Fruit fly (Drosophila melanogaster): ENCODE results near the gene Srp54.

Srp54 gene

DNA sequence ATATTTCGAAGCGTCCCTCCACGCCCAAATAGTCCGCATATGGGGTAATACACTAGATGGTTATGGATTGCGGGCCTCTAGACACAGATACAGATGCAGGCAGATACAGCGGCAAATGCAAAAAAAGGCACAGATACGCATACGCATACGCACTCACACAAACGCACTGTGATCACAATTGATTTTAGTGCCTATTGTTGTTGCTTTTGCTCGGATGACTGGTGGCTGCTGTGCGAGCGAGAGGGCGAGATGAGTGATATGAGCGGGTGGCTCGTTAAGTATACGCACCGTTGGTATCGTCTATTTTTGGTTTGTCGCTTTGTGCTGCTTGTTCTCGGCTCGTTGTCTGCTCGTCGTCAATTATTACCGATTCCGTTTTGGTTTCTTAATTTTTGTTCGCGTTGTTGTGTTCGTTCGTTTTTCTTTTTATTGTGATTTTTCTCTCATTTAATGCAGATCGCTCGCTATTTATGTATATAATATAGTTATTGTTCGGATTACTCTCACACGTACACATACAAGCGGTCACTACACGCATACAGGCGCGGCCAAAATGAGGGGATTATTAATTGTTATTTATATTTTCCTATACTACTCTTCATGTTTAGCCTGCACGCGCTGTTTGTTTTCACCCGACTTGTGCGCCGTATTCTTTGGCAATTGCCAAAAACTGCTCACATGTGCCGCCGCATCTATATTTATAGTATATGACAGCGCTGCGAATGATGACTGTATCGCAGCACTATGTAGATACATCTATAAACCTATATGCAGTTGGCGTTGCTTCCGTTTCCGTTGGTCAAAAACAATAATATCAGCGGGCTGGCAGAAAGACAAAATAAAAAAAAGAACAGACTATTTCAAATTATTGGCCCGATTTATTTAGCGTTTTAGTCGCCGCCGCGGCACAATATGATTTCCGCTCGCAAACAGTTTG lies 5.1 kb upstream of the Srp54 start:
- TF ChIP-seq CG17801 (GFP tag; optimal IDR thresholded peaks at IDR 0.05; ENCODE audit: partially characterized antibody): no peak

DNA sequence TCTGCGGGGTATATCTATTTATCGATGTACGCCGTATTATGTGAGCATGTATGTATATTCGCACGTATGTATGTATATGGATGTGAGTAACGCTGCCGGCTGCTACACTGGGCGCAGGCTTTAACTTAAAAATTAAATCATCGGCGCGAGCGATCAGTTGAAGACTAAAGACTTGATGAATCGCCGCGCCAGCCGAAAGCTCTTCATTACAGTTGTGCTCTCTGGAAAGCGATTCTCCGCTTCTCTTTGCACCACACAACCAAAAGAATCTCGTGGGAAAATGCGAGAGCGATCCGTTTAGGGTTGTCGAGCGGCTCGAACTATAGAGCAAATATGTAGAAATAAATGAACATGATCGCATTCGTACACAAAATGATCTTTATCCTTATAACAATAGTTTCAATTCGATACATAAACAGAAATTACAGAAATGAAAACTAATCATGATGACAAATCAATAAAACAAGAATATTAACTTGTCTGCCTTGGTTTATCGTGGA lies 4.2 kb upstream of the Srp54 start, which contains the start of gene CG13124:
Gene CG13124, minus strand, starts transcription at position 166 of the 500 bp plus-strand sequence.
- peak; percentile 18 for TF ChIP-seq CG17801 (GFP tag; optimal IDR thresholded peaks at IDR 0.05; ENCODE audit: partially characterized antibody)

DNA sequence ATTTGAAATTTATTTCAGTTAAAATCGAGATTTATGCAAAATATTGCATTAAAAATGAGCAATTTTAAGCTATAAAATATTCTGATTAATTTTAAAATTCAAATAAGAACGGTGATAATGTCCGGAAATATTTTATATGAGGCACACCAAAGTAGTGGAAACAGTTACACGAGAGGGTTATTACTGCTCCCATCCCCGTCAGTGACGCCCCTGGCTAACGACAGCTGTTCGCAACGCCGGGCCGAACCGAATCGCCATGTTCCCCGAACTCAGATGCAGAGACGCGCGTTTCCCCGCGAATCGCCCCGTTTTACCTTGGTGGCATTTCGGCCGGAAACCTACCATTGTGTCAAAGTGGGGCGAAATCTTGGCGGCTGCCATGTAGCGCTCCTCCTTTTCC lies 928 bp upstream of the Srp54 start:
- TF ChIP-seq CG17801 (GFP tag; optimal IDR thresholded peaks at IDR 0.05; ENCODE audit: partially characterized antibody): no peak

DNA sequence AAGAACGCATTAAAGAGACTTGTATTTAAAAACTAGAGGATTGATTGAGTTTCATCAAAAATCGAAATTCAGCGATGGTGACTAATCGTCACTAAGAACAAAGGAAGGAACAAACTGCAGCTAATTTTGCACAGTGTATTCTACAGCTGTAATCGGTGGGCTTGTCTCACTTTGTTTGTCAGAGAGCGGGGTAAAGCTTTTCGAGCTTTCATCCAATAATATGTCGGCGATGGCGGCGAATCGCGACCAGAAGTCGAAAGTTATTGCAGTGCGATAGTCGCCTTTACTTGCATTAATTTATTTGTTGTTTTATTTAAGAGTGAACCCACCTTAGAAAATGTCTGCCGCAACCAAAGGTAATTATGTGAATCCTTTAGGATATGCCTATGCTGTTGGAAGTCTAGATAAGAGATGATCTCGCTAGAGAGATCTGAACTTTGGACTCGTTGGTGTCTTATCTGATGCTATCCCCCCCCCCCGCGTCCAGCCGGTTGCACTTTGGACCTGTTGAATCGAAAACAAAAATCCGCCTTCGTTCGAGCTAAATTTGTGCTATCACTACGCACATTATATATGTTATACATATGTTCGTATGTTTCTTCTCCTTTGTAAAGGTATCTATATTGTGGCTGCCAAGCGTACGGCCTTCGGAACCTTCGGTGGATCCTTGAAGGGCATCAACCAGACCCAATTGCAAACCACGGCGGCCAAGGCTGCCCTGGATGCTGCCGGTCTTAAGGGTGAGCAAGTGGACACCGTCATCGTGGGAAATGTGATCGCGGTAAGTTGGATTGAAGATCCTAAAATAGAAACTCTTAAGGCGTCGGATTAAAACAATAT lies 2.5 kb downstream of the Srp54 start, which contains the start of gene yip2:
Gene yip2, plus strand, starts transcription at position 243 of the 840 bp plus-strand sequence.
- TF ChIP-seq CG17801 (GFP tag; optimal IDR thresholded peaks at IDR 0.05; ENCODE audit: partially characterized antibody): peak; percentile 93

DNA sequence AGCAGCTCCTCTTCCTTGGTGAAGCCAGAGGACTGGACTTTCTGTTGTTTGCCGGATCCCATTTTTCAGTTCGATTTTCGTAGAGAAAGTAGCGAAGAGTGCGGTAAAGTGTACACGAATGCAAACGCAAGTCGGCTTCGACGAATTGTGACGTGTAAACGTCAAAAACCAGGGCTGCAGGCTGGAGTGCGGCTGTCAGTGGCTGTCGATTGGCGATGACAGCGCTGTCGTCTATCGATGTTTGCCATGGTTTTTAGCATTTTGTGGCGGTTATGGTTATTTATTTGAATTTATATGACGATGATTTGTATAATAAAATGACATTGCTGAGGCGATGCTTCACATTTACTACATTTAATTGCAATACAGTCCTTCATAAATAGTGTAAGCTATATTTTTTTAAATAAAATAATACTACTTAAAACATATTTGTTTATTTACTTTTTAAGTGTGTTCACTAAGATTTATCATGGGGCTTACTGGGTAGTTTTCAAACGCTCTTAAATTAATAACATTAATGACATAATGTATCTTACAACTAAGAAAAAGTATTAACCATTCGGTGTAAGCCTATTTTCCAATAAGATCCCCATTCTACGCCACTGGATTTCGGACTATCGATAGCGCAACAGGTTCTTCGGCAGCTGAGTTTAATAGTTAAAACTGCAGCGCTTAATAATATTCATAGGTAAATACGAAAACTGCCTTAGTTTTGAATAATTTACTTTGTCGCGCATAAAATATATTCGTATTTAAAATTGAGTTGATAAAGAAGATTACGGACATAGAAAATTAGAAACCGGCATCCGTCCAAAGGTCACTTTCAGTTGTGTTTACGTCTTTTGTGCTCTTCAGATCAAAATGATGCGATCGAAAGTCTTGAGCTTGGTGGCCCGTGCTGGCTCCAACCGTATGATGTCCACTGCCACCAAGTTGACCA lies 5.6 kb downstream of the Srp54 start, which contains the start of the genes CG5885 and CG4598:
Gene CG5885, minus strand, starts transcription at position 311 of the 940 bp plus-strand sequence.
Gene CG4598, plus strand, starts transcription at position 599 of the 940 bp plus-strand sequence.
- TF ChIP-seq CG17801 (GFP tag; optimal IDR thresholded peaks at IDR 0.05; ENCODE audit: partially characterized antibody): peak; percentile 64

DNA sequence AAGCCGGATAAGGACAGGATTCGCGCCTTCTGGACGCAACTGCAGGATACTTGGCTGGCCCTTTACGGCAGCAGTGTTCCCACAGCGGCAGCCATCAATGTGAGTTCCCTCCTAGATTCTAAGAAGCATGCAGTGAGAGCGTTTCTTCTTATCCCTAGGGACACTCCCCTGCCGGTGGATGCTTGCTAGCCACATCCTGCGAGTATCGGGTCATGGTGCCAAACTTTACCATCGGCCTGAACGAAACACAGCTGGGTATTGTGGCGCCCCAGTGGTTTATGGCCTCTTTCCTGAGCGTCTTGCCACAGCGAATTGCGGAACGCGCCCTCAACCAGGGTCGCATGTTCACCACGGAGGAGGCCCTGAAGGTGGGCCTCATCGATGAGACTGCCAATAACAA lies 6.5 kb downstream of the Srp54 start:
- no peak for TF ChIP-seq CG17801 (GFP tag; optimal IDR thresholded peaks at IDR 0.05; ENCODE audit: partially characterized antibody)

DNA sequence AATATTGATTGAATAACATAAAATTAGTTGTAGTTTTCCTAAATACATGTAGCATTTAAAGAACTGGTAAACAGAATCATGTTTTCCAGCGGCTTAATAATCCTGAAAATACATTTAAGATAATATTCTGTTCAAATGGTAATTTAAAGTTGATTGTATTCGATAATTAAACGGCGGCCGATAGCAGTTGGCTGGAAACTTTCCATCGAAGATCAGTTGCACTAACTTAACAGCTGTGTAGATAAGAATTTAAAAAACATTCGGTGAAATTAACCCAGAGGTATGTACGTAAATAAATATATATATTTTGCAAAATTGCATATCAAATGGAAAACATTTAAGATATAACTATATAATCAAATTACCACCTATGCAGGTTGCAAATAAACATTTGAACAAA lies 7.2 kb downstream of the Srp54 start, which contains the start of gene CG4594:
Gene CG4594, plus strand, starts transcription at position 212 of the 400 bp plus-strand sequence.
- no peak for TF ChIP-seq CG17801 (GFP tag; optimal IDR thresholded peaks at IDR 0.05; ENCODE audit: partially characterized antibody)

DNA sequence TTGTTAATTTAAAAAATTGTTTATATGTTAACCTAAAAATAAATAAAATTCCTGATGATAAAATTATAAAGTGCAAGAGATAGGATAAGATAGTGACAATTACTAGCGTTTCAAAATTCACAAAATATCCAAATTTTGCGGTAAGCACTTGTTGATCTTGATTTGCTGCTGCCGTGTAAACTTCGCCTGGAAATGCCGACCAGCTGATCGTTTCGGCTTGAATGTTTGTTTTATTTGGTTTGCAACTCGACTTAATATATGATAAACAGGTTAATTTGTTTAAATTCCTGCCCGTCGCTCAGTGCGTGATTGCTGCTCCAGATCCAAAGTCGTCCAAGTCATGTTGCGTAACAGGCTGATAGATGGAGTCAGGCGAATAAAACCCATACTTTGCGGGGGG lies 8.7 kb downstream of the Srp54 start, which contains the start of gene CG4592:
Gene CG4592, plus strand, starts transcription at position 233 of the 400 bp plus-strand sequence.
- peak; percentile 80 for TF ChIP-seq CG17801 (GFP tag; optimal IDR thresholded peaks at IDR 0.05; ENCODE audit: partially characterized antibody)

DNA sequence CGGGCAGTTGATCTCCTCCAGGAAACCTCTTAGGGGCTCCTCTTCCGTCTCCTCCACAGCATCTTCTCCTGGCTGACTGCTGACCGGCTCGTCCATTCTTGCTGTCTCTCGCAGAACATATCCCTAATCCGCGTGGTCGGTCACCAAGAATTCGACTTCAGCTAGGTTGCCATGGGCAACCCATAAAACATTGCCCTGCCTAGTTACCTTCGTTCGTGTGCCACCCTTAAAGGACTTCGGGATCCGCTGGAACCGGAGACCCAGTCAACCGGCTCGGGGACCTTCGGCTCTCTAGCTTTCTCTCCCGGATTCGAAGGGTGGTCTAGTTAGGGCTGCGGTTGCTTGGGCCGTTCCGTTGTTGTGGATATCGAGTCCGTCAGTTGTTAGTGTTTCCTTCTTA lies 12.1 kb downstream of the Srp54 start, which contains the start of the genes TbCMF46 and CG42366:
Gene TbCMF46, minus strand, starts transcription at position 101 of the 400 bp plus-strand sequence.
Gene CG42366, plus strand, starts transcription at position 397 of the 400 bp plus-strand sequence.
- TF ChIP-seq CG17801 (GFP tag; optimal IDR thresholded peaks at IDR 0.05; ENCODE audit: partially characterized antibody): no peak

DNA sequence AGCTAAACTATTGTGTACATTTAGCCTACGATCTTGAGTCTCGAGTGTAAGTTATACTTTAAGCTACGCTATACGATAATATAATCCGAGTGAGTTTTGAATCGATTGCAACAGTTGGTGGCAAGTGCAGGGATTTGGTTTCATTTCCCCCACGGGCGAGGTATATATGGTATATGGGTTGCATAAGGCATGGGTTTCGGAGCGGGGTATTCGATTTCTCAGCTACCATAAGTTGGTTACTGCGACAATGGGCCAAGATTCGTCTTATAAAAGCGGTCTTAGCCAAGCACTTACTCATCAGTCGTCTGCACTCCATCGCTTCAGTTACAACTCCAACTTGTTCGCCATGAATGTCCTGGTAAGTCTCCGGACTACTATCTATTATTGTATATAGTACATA lies 17.6 kb downstream of the Srp54 start, which contains the start of gene CG42367:
Gene CG42367, plus strand, starts transcription at position 301 of the 400 bp plus-strand sequence.
- TF ChIP-seq CG17801 (GFP tag; optimal IDR thresholded peaks at IDR 0.05; ENCODE audit: partially characterized antibody): no peak

DNA sequence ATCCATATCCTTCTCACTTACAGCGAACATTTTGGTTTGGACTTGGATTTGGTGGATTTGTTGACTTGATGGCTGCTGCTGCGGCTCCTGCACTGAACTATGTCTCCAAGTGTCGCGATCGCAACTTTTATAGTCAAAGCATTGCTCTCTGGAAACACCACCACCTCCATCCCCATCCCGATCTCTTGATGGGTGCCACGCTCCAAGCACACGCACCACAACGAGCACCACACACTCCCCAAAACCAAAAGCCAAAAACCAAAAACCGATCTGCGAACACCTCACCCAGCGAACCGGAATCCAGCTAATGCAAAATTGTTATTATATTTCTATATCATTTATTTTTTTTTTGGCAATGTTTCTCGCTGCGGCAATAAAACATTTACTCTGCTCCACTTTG lies 20.4 kb downstream of the Srp54 start, which contains the start of gene Cpr30F:
Gene Cpr30F, minus strand, starts transcription at position 101 of the 400 bp plus-strand sequence.
- TF ChIP-seq CG17801 (GFP tag; optimal IDR thresholded peaks at IDR 0.05; ENCODE audit: partially characterized antibody): no peak

DNA sequence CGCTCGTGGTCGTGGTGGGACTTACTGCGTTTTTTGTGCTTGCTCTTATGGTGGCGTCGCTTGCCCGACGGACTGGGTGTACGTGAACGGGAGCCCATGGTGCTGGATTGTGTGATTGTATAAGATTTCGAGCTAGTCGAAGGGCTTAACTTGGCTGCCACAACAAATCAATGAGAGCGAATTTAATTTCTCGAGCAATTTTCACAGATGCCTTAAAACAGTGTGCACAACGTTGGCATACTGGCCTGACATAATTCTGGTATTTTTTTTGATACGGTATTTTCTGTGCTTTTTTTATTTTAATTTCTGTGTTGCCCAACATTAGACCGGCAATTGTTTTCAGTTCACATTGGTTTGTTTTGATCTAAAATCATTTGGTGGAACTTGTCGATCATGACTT lies 25.2 kb downstream of the Srp54 start, which contains the start of gene Arglu1:
Gene Arglu1, minus strand, starts transcription at position 227 of the 400 bp plus-strand sequence.
- TF ChIP-seq CG17801 (GFP tag; optimal IDR thresholded peaks at IDR 0.05; ENCODE audit: partially characterized antibody): peak; percentile 69

DNA sequence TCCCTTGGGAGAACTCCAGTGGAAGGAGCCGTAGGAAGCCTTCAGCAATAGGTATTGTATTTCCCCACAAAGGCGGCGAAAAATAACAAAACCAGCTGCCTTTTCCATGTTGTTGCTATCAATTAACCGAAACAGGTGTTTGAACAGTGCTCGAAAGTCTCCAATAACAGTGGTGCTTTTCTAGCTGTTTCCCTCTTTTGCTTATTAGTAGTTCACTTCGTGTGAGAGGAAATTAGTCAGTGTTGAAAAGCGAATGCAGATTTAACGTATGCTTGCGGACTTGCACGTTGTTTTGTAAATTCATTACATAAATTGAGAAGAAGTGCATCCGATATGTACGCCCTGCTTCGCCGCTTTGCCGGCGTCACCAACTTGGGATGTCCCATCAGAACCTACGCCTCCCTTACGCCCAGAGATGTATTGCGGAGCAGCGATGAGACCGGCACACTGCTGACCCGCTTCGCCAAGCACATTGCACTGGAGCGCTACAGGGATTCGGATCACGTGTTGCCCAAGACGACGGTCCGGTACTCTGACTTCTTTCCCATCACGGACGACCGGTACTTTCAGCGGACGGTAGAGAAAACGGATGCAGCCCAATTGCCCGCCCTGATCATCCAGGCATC lies 26.0 kb downstream of the Srp54 start, which contains the start of the genes Datp and CG4619:
Gene Datp, minus strand, starts transcription at position 160 of the 626 bp plus-strand sequence.
Gene CG4619, plus strand, starts transcription at position 233 of the 626 bp plus-strand sequence.
- peak; percentile 59 for TF ChIP-seq CG17801 (GFP tag; optimal IDR thresholded peaks at IDR 0.05; ENCODE audit: partially characterized antibody)

Data from ovary, adult (tissue).